Worm (Caenorhabditis elegans): ENCODE measurements around the gene afmd-1.

- TF ChIP-seq ref-1 (GFP tag; conservative IDR thresholded peaks at IDR 0.05) (no peak), flt-1 (GFP tag; IDR thresholded peaks at IDR 0.05) (no peak), klf-2 (GFP tag; conservative IDR thresholded peaks at IDR 0.05) (no peak), ztf-23 (GFP tag; IDR thresholded peaks at IDR 0.05) (no peak)
Observed at ce11 chrIV:7237668-7238214, 6.3 kb upstream of the afmd-1 start, which contains the start of gene elo-3.
